Worm (Caenorhabditis elegans): Measurements from ENCODE around the gene dnc-4.

The dnc-4 gene

DNA sequence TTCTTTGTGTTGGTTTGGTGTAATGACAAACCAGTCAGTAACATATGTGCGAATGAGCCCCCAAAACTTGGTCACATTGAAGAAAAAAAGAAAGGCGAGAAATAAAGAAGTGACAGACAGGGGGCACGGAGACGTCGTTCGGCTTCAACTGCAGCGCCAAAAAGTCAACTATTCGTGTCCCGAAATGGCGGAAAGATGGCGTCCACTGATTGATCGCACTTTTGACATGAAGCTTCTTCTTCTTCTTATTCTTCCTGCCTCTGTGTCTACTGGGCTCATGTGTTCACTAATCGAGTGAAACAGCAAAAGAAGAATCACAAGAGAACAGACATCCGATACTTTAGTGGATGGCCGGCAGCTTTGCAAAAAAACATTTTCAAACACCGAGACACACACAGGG is 49.5 kb upstream of the dnc-4 start:
- no peak for TF ChIP-seq ceh-28 (tag; optimal IDR thresholded peaks at IDR 0.05)
- TF ChIP-seq nhr-76 (tag; optimal IDR thresholded peaks at IDR 0.05), result no peak
- TF ChIP-seq zag-1 (tag; optimal IDR thresholded peaks at IDR 0.05), result no peak
- no peak for TF ChIP-seq lin-15B (tag; optimal IDR thresholded peaks at IDR 0.05)
- TF ChIP-seq nhr-43 (tag; optimal IDR thresholded peaks at IDR 0.05; ENCODE audit: poor library complexity, severe bottlenecking), result no peak
- no peak for TF ChIP-seq ceh-82 (tag; optimal IDR thresholded peaks at IDR 0.05)
- TF ChIP-seq lin-39 (tag; optimal IDR thresholded peaks at IDR 0.05), result peak; percentile 84
- peak; percentile 91 for TF ChIP-seq elt-1 (tag; optimal IDR thresholded peaks at IDR 0.05)
- no peak for TF ChIP-seq nhr-67 (tag; optimal IDR thresholded peaks at IDR 0.05)
- TF ChIP-seq fkh-2 (tag; optimal IDR thresholded peaks at IDR 0.05), result no peak
- TF ChIP-seq lsy-12 (tag; optimal IDR thresholded peaks at IDR 0.05), result no peak
- no peak for TF ChIP-seq ztf-4 (tag; optimal IDR thresholded peaks at IDR 0.05)
- peak; percentile 82 for TF ChIP-seq unc-62 (GFP tag; optimal IDR thresholded peaks at IDR 0.05)
- TF ChIP-seq nhr-77 (tag; optimal IDR thresholded peaks at IDR 0.05), result no peak
- TF ChIP-seq nhr-28 (tag; optimal IDR thresholded peaks at IDR 0.05), result no peak
- peak; percentile 6 for TF ChIP-seq hmg-11 (tag; optimal IDR thresholded peaks at IDR 0.05)
- TF ChIP-seq egl-5 (tag; optimal IDR thresholded peaks at IDR 0.05), result no peak
- TF ChIP-seq elt-2 (tag; optimal IDR thresholded peaks at IDR 0.05), result no peak
- no peak for TF ChIP-seq ceh-16 (tag; optimal IDR thresholded peaks at IDR 0.05)
- TF ChIP-seq sea-2 (GFP tag; optimal IDR thresholded peaks at IDR 0.05), result no peak
- TF ChIP-seq nhr-25 (tag; optimal IDR thresholded peaks at IDR 0.05), result no peak
- no peak for TF ChIP-seq nhr-12 (tag; optimal IDR thresholded peaks at IDR 0.05)
- no peak for TF ChIP-seq ZK546.5 (tag; optimal IDR thresholded peaks at IDR 0.05)
- TF ChIP-seq fkh-10 (GFP tag; optimal IDR thresholded peaks at IDR 0.05), result no peak
- no peak for TF ChIP-seq snpc-4 (tag; optimal IDR thresholded peaks at IDR 0.05)
- TF ChIP-seq nhr-11 (tag; optimal IDR thresholded peaks at IDR 0.05), result no peak
- no peak for TF ChIP-seq elt-3 (tag; optimal IDR thresholded peaks at IDR 0.05)
- TF ChIP-seq ceh-9 (tag; optimal IDR thresholded peaks at IDR 0.05), result no peak
- no peak for TF ChIP-seq jun-1 (tag; optimal IDR thresholded peaks at IDR 0.05)
- TF ChIP-seq tbx-2 (tag; optimal IDR thresholded peaks at IDR 0.05), result no peak
- no peak for TF ChIP-seq skn-1 (tag; optimal IDR thresholded peaks at IDR 0.05)
- no peak for TF ChIP-seq mml-1 (tag; optimal IDR thresholded peaks at IDR 0.05)
- TF ChIP-seq nfya-1 (tag; optimal IDR thresholded peaks at IDR 0.05; ENCODE audit: insufficient read depth), result peak; percentile 47

DNA sequence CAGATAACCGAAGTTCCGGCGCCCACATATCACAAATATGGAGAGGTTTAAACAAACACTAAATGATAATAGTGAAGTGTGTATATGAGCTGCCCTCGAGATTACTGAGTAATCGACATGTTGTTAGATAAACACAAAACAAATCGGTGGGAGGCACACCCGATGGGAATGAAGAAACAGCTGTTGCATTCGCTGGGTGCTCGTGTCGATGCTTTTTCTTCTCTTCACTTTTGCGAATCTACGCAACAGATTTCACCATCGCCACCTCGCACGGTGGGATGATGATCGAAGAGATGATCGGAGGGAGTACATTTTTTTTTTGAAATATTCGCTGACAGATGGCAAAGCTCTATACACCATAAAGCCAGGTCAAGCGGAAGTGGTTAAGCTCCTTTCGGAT is 48.7 kb upstream of the dnc-4 start:
- TF ChIP-seq egl-5 (tag; optimal IDR thresholded peaks at IDR 0.05) (no peak), daf-12 (tag; optimal IDR thresholded peaks at IDR 0.05) (no peak), fkh-2 (tag; optimal IDR thresholded peaks at IDR 0.05) (no peak), pqm-1 (tag; optimal IDR thresholded peaks at IDR 0.05) (no peak), lin-15B (tag; optimal IDR thresholded peaks at IDR 0.05) (no peak), ZK546.5 (tag; optimal IDR thresholded peaks at IDR 0.05) (no peak), nhr-23 (tag; optimal IDR thresholded peaks at IDR 0.05) (no peak), tbx-2 (tag; optimal IDR thresholded peaks at IDR 0.05) (no peak), nhr-77 (tag; optimal IDR thresholded peaks at IDR 0.05) (no peak), ceh-28 (tag; optimal IDR thresholded peaks at IDR 0.05) (no peak), nhr-76 (tag; optimal IDR thresholded peaks at IDR 0.05) (no peak), unc-39 (tag; optimal IDR thresholded peaks at IDR 0.05) (no peak), fkh-10 (GFP tag; optimal IDR thresholded peaks at IDR 0.05) (no peak), elt-2 (tag; optimal IDR thresholded peaks at IDR 0.05) (no peak), skn-1 (tag; optimal IDR thresholded peaks at IDR 0.05) (no peak), nfya-1 (tag; optimal IDR thresholded peaks at IDR 0.05; ENCODE audit: insufficient read depth) (no peak), nhr-237 (tag; optimal IDR thresholded peaks at IDR 0.05) (no peak)

DNA sequence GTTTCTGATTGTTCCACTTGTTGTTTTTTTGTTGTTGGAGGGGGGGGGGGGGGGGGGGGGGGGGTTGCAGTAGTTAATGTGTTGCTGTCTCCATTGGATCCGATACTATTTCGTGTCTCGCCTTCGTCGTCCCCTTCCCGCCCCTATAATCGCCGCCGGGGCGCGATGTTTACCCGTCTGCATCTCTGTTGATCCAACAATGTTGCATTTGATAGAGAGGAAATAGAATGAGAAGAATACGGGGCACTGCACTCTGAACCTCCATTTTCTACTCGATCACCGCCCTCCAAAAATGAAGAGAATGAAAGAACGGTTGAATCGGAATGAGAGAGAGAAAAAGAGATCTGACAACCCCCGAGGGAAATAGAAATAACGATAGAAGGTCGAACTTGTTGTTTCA is 48.1 kb upstream of the dnc-4 start:
- TF ChIP-seq nhr-25 (tag; optimal IDR thresholded peaks at IDR 0.05) (peak; percentile 59), nhr-12 (tag; optimal IDR thresholded peaks at IDR 0.05) (no peak), mdl-1 (tag; optimal IDR thresholded peaks at IDR 0.05) (no peak), ceh-82 (tag; optimal IDR thresholded peaks at IDR 0.05) (no peak), nfya-1 (tag; optimal IDR thresholded peaks at IDR 0.05; ENCODE audit: insufficient read depth) (peak; percentile 22), nhr-76 (tag; optimal IDR thresholded peaks at IDR 0.05) (no peak), nhr-43 (tag; optimal IDR thresholded peaks at IDR 0.05; ENCODE audit: poor library complexity, severe bottlenecking) (peak; percentile 24), lin-39 (tag; optimal IDR thresholded peaks at IDR 0.05) (peak; percentile 27), snpc-4 (tag; optimal IDR thresholded peaks at IDR 0.05) (no peak), pha-4 (tag; optimal IDR thresholded peaks at IDR 0.05) (peak; percentile 10), nhr-23 (tag; optimal IDR thresholded peaks at IDR 0.05) (peak; percentile 64)

Measured in whole organism, L3 larva.